Fruit fly (Drosophila melanogaster): ENCODE results near the gene Dysb.

Gene Dysb

DNA sequence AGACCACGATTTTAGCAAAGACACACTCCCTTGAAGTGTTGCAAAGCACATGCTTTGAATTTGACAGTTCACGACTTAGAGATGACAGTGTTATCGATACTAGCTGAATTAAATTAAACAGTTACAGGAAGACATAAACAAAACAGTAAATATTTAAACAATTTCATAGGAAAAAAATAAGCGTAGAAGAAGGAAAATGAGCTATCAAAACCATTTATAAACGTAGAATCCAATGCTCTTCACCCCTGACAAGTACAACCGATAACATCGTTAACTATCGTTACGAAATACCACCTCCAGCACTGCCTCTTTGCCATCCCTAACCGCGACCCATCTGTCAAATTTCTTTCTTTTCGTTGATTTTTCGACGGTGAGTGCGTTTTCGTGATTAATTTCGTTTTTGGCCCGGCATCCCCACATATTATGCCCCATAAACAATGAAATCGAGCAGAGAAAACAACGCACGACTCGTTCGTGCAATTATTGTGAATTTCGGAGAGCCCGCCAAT, 31.3 kb downstream of the Dysb start, which contains the start of gene RpL26 (continued):
- TF ChIP-seq Dip3 (GFP tag; optimal IDR thresholded peaks at IDR 0.05) (peak; percentile 78), H15 (GFP tag; IDR thresholded peaks at IDR 0.05) (peak; percentile 71; the same call in 1 of the 3 replicates), CG7556 (GFP tag; optimal IDR thresholded peaks at IDR 0.05) (peak; percentile 52), CG2712 (tag; optimal IDR thresholded peaks at IDR 0.05) (peak; percentile 75), sisA (GFP tag; IDR thresholded peaks at IDR 0.05) (peak; percentile 75), CG17829 (tag; optimal IDR thresholded peaks at IDR 0.05) (peak; percentile 76), sqz (GFP tag; optimal IDR thresholded peaks at IDR 0.05) (no peak), eve (GFP tag; optimal IDR thresholded peaks at IDR 0.05) (no peak), Atf6 (GFP tag; IDR thresholded peaks at IDR 0.05) (peak; percentile 71), dmrt99B (tag; optimal IDR thresholded peaks at IDR 0.05) (no peak), pfk (GFP tag; optimal IDR thresholded peaks at IDR 0.05) (no peak), fd102C (GFP tag; optimal IDR thresholded peaks at IDR 0.05) (no peak), her (GFP tag; optimal IDR thresholded peaks at IDR 0.05) (peak; percentile 41), CG7987 (GFP tag; optimal IDR thresholded peaks at IDR 0.05) (peak; percentile 66), pb (GFP tag; optimal IDR thresholded peaks at IDR 0.05) (peak; percentile 48), E2f2 (GFP tag; IDR thresholded peaks at IDR 0.05) (no peak; the same call in none of the 2 replicates), HLHmδ (GFP tag; optimal IDR thresholded peaks at IDR 0.05) (no peak), grn (GFP tag; optimal IDR thresholded peaks at IDR 0.05) (peak; percentile 5), vnd (GFP tag; IDR thresholded peaks at IDR 0.05; ENCODE audit: partially characterized antibody) (peak; percentile 98), ERR (GFP tag; optimal IDR thresholded peaks at IDR 0.05) (peak; percentile 26), Lhr (GFP tag; optimal IDR thresholded peaks at IDR 0.05) (peak; percentile 92), tgo (GFP tag; IDR thresholded peaks at IDR 0.05) (no peak; the same call in 2 of the 3 replicates), CG31441 (GFP tag; IDR thresholded peaks at IDR 0.05) (peak; percentile 62), CG15514 (GFP tag; optimal IDR thresholded peaks at IDR 0.05) (peak; percentile 69), CG2678 (tag; optimal IDR thresholded peaks at IDR 0.05) (peak; percentile 76), CG32772 (GFP tag; IDR thresholded peaks at IDR 0.05) (peak; percentile 50), CG10209 (GFP tag; optimal IDR thresholded peaks at IDR 0.05) (peak; percentile 70), TFAM (GFP tag; optimal IDR thresholded peaks at IDR 0.05) (no peak), Xrp1 (GFP tag; IDR thresholded peaks at IDR 0.05) (peak; percentile 59), CG7963 (GFP tag; IDR thresholded peaks at IDR 0.05; ENCODE audit: partially characterized antibody) (peak; percentile 85), Pdp1 (GFP tag; optimal IDR thresholded peaks at IDR 0.05) (peak; percentile 70 to 84), CG9932 (GFP tag; IDR thresholded peaks at IDR 0.05) (peak; percentile 92), CG12155 (GFP tag; optimal IDR thresholded peaks at IDR 0.05) (peak; percentile 77), ind (GFP tag; optimal IDR thresholded peaks at IDR 0.05) (peak; percentile 64), CG9727 (GFP tag; optimal IDR thresholded peaks at IDR 0.05) (peak; percentile 88), CG9876 (GFP tag; optimal IDR thresholded peaks at IDR 0.05) (peak; percentile 81), CG7271 (tag; optimal IDR thresholded peaks at IDR 0.05) (peak; percentile 15), Lpt (GFP tag; optimal IDR thresholded peaks at IDR 0.05) (no peak), aop (GFP tag; IDR thresholded peaks at IDR 0.05) (no peak), CG18619 (GFP tag; optimal IDR thresholded peaks at IDR 0.05) (peak; percentile 73), CG1832 (GFP tag; optimal IDR thresholded peaks at IDR 0.05) (no peak), sens-2 (GFP tag; IDR thresholded peaks at IDR 0.05) (no peak), Dref (GFP tag; IDR thresholded peaks at IDR 0.05) (peak; percentile 58), CG1233 (GFP tag; optimal IDR thresholded peaks at IDR 0.05) (peak; percentile 48), mld (GFP tag; IDR thresholded peaks at IDR 0.05; ENCODE audit: partially characterized antibody) (peak; percentile 90), CG31365 (tag; optimal IDR thresholded peaks at IDR 0.05) (peak; percentile 29), CG10147 (GFP tag; optimal IDR thresholded peaks at IDR 0.05) (peak; percentile 61), CG4730 (GFP tag; IDR thresholded peaks at IDR 0.05) (0 out of 2 replicates have a peak, but pooled peaks have one; percentile 52), abd-A (tag; optimal IDR thresholded peaks at IDR 0.05) (no peak), CG15479 (GFP tag; optimal IDR thresholded peaks at IDR 0.05) (no peak)
